Worm (Caenorhabditis elegans): ENCODE measurements around the gene F58D2.5.

- TF ChIP-seq nhr-11 (tag; optimal IDR thresholded peaks at IDR 0.05) (no peak), fos-1 (tag; optimal IDR thresholded peaks at IDR 0.05) (no peak), nhr-25 (tag; optimal IDR thresholded peaks at IDR 0.05) (no peak), unc-62 (GFP tag; optimal IDR thresholded peaks at IDR 0.05) (no peak)
Measured at ce11 chrIV:13165181-13165580, 28.0 kb downstream of the F58D2.5 start, which contains the start of gene scl-14.
